Worm (Caenorhabditis elegans) whole organism, mixed stage, embryonic: ENCODE measurements around the gene T21C12.4.

Experiments used
- blmp-1 ChIP-seq: fragments of 150-350 bp; optimal IDR thresholded peaks from 2 replicates; lab custom pipeline; 2014; ENCODE audit warnings: missing biosample characterization, missing genetic modification characterization
- lin-13 ChIP-seq: fragments of 150-350 bp; optimal IDR thresholded peaks from 2 replicates; lab custom pipeline; 2014; ENCODE audit warnings: missing biosample characterization, missing genetic modification characterization
- lin-32 ChIP-seq: fragments of 200-800 bp; sonication (Bioruptor generic); optimal IDR thresholded peaks from 2 replicates; lab custom pipeline; 2018; ENCODE audit warnings: mild to moderate bottlenecking, missing genetic modification characterization, missing compliant biosample characterization
- mab-5 ChIP-seq: fragments of 150-350 bp; optimal IDR thresholded peaks from 2 replicates; lab custom pipeline; 2014; ENCODE audit warnings: missing biosample characterization, missing genetic modification characterization
- mep-1 ChIP-seq: fragments of 150-350 bp; optimal IDR thresholded peaks from 2 replicates; lab custom pipeline; 2017; ENCODE audit warnings: missing biosample characterization, missing genetic modification reagents, missing genetic modification characterization, inconsistent platforms
- nhr-12 ChIP-seq: fragments of 150-350 bp; optimal IDR thresholded peaks from 2 replicates; lab custom pipeline; 2014; ENCODE audit warnings: missing biosample characterization, missing genetic modification characterization
- nhr-28 ChIP-seq: fragments of 150-350 bp; optimal IDR thresholded peaks from 2 replicates; lab custom pipeline; 2014; ENCODE audit warnings: missing biosample characterization, missing genetic modification characterization
- pha-4 ChIP-seq: fragments of 150-350 bp; optimal IDR thresholded peaks from 2 replicates; lab custom pipeline; 2018; ENCODE audit warnings: missing biosample characterization, missing genetic modification reagents, missing genetic modification characterization
- snpc-4 ChIP-seq: fragments of 150-350 bp; optimal IDR thresholded peaks from 2 replicates; lab custom pipeline; 2014; ENCODE audit warnings: missing biosample characterization, missing genetic modification characterization
- unc-62 ChIP-seq: fragments of 150-350 bp; optimal IDR thresholded peaks from 2 replicates; lab custom pipeline; 2014; ENCODE audit warnings: missing biosample characterization, missing genetic modification reagents, missing genetic modification characterization
- ztf-11 ChIP-seq: fragments of 150-350 bp; optimal IDR thresholded peaks from 2 replicates; lab custom pipeline; 2014; ENCODE audit warnings: missing biosample characterization, missing genetic modification characterization

DNA sequence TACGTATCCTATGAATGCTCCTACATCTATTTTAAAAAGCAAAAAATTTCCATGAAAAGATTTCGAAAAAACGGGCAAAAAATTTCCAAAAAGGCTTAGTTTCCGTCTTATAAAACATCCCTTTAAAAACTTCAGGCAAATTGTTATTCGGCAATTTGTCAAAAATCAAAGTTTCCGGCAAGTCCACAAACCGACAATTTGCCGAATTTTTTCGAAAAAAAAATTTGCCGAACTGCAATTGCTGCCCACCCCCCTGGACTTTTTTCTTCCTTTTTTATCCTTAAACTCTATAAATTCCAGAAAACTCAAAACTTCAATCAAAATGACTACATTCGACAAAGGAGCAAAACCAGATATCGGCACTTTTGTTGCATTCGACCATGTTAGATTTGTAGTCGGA, 22.6 kb downstream of the T21C12.4 start, which contains the start of gene hpd-1:
- no peak for TF ChIP-seq blmp-1 (tag; lab: Kevin White, UChicago)
- no peak for TF ChIP-seq snpc-4
- no peak for TF ChIP-seq pha-4 (tag; lab: Kevin White, UChicago)
- no peak for TF ChIP-seq lin-13 (tag; lab: Kevin White, UChicago)
- TF ChIP-seq mep-1 (tag; lab: Kevin White, UChicago) = no peak
- TF ChIP-seq unc-62 = no peak
- no peak for TF ChIP-seq lin-32 (GFP tag; lab: Kevin White, UChicago)
- TF ChIP-seq nhr-12 = no peak
- no peak for TF ChIP-seq mab-5 (tag; lab: Kevin White, UChicago)
- TF ChIP-seq ztf-11 (tag; lab: Kevin White, UChicago) = no peak
- no peak for TF ChIP-seq nhr-28 (tag; lab: Kevin White, UChicago)
